Worm (Caenorhabditis elegans): ENCODE data around the gene pud-1.1.
"Not testable (repeated sequence)": the region's sequence is repeated elsewhere in the genome, so short reads cannot be mapped to it uniquely, and the experiment has no call there.

DNA sequence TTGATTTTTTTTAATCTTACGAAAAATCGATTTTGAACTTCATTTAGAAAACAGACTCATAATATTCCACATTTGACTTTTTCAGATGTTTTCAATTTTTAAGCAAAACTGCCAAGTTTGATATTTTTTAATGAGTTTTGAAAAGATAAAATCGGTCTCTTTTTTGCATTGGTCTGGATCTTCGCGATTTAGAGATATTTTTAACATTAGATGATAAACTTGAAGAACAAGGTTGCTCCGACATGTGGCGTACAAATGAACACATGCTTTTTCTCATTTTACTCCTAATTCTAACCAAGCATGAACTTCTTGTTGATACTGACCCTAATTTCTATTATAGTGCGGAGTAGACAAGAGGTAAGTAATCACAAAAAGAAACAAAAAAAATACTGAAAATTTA is 1.4 kb downstream of the pud-1.1 start, which contains the start of gene irld-32:
- TF ChIP-seq T20F7.1 (GFP tag; optimal IDR thresholded peaks at IDR 0.05); F37D6.2 (tag; optimal IDR thresholded peaks at IDR 0.05); tag-97 (GFP tag; IDR thresholded peaks at IDR 0.05); nhr-11 (tag; optimal IDR thresholded peaks at IDR 0.05); daf-12 (tag; optimal IDR thresholded peaks at IDR 0.05); nhr-76 (tag; optimal IDR thresholded peaks at IDR 0.05); madf-5 (GFP tag; IDR thresholded peaks at IDR 0.05); ceh-32 (tag; optimal IDR thresholded peaks at IDR 0.05; ENCODE audit: poor library complexity); zfp-3 (GFP tag; conservative IDR thresholded peaks at IDR 0.05); fkh-10 (GFP tag; optimal IDR thresholded peaks at IDR 0.05); ama-1 (optimal IDR thresholded peaks at IDR 0.05); nhr-237 (tag; optimal IDR thresholded peaks at IDR 0.05): not testable (repeated sequence)

All from whole organism, L4 larva.